Fruit fly (Drosophila melanogaster) whole organism, adult: ENCODE data around the gene GstD4.

Experiments
- CG12768 ChIP-seq: fragments of 200-800 bp; sonication (Bioruptor generic); optimal IDR thresholded peaks from 2 replicates; lab custom pipeline; 2017; ENCODE audit warnings: missing biosample characterization, missing genetic modification characterization, mild to moderate bottlenecking, moderate library complexity, missing genetic modification reagents
- CG14711 ChIP-seq: fragments of 200-800 bp; sonication (Bioruptor generic); optimal IDR thresholded peaks from 2 replicates; lab custom pipeline; 2018; ENCODE audit warnings: missing biosample characterization, mild to moderate bottlenecking, missing genetic modification characterization, moderate library complexity
- CG1620 ChIP-seq: fragments of 200-800 bp; sonication (Bioruptor generic); optimal IDR thresholded peaks from 2 replicates; lab custom pipeline; 2016; ENCODE audit warnings: missing biosample characterization, missing genetic modification characterization
- CG33017 ChIP-seq: fragments of 200-800 bp; sonication (Bioruptor generic); optimal IDR thresholded peaks from 2 replicates; lab custom pipeline; 2018; ENCODE audit warnings: missing biosample characterization, mild to moderate bottlenecking, missing genetic modification characterization, moderate library complexity
- CG5204 ChIP-seq: fragments of 200-800 bp; sonication (Bioruptor generic); optimal IDR thresholded peaks from 2 replicates; lab custom pipeline; 2016; ENCODE audit warnings: missing biosample characterization, missing genetic modification characterization
- CG7045 ChIP-seq: fragments of 200-800 bp; sonication (Bioruptor generic); optimal IDR thresholded peaks from 2 replicates; lab custom pipeline; 2017; ENCODE audit warnings: missing biosample characterization, mild to moderate bottlenecking, missing genetic modification characterization
- Crg-1 ChIP-seq: fragments of 200-800 bp; sonication (Bioruptor generic); optimal IDR thresholded peaks from 2 replicates; lab custom pipeline; 2016; ENCODE audit warnings: missing biosample characterization, missing genetic modification characterization
- Mnt ChIP-seq: fragments of 200-800 bp; sonication (Bioruptor generic); optimal IDR thresholded peaks from 2 replicates; lab custom pipeline; 2016; ENCODE audit warnings: missing biosample characterization, mild to moderate bottlenecking, missing genetic modification characterization
- cnc ChIP-seq, 2 experiments: fragments of >200 bp; optimal IDR thresholded peaks; 2 replicates each; lab custom pipeline; 2017
- kay ChIP-seq: fragments of 200-800 bp; sonication (Bioruptor generic); peaks from one replicate; lab custom pipeline; 2016; ENCODE audit warnings: missing biosample characterization, missing genetic modification characterization, borderline replicate concordance
- ovo ChIP-seq: fragments of 200-800 bp; sonication (Bioruptor generic); optimal IDR thresholded peaks from 2 replicates; lab custom pipeline; 2016; ENCODE audit warnings: missing biosample characterization, missing genetic modification characterization
- pad ChIP-seq: fragments of 200-800 bp; sonication (Bioruptor generic); optimal IDR thresholded peaks from 3 replicates; lab custom pipeline; 2017; ENCODE audit warnings: missing biosample characterization, missing genetic modification characterization, mild to moderate bottlenecking, moderate library complexity, missing genetic modification reagents
- tj ChIP-seq: fragments of 200-800 bp; sonication (Bioruptor generic); optimal IDR thresholded peaks from 3 replicates; lab custom pipeline; 2017; ENCODE audit warnings: missing biosample characterization, mild to moderate bottlenecking, missing genetic modification characterization, moderate library complexity

DNA sequence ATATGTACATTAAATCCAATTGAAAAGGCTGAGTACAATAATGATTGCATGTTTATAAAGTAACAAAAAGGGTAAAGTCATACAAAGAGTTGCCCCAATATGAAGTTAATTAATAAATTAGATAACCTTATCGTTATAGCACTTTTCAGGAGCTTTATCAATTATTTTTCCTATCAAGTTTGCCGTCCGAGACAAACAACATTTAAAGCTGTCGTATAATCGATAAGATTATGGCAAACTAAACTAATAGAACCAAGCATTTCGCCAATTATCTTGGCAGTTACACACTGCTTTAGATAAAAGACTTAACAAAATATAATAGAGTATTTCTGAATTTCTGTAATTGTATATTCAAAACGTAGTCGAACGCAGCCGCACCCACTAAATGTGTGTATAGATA, 31.2 kb downstream of the GstD4 start:
- no peak for TF ChIP-seq tj (GFP tag; lab: Kevin White, UChicago)
- no peak for TF ChIP-seq CG5204 (GFP tag; lab: Kevin White, UChicago)
- TF ChIP-seq pad (GFP tag; lab: Kevin White, UChicago), result no peak
- TF ChIP-seq cnc (optimal IDR thresholded peaks at IDR 0.05; lab: Kevin White, UChicago), result no peak
- TF ChIP-seq CG33017 (tag; lab: Kevin White, UChicago), result no peak
- TF ChIP-seq CG14711 (tag; lab: Kevin White, UChicago), result no peak
- no peak for TF ChIP-seq CG12768 (GFP tag; lab: Kevin White, UChicago)
- TF ChIP-seq ovo (GFP tag; lab: Kevin White, UChicago), result no peak
- TF ChIP-seq Mnt (GFP tag; lab: Kevin White, UChicago), result no peak
- no peak for TF ChIP-seq CG1620 (GFP tag; lab: Kevin White, UChicago)
- TF ChIP-seq CG7045, result no peak
- peak; percentile 77 for TF ChIP-seq kay (GFP tag; lab: Kevin White, UChicago)
- no peak for TF ChIP-seq Crg-1 (GFP tag; lab: Kevin White, UChicago)
